Worm (Caenorhabditis elegans) whole organism, mixed stage, embryonic: Measurements from ENCODE around the gene C14F11.4.

Experiments
- bed-3 ChIP-seq: fragments of 200-800 bp; sonication (Bioruptor generic); optimal IDR thresholded peaks from 3 replicates; lab custom pipeline; 2018; ENCODE audit warnings: mild to moderate bottlenecking, missing genetic modification characterization, moderate library complexity, missing compliant biosample characterization
- ces-1 ChIP-seq: fragments of 150-350 bp; optimal IDR thresholded peaks from 2 replicates; lab custom pipeline; 2014; ENCODE audit warnings: missing biosample characterization, missing genetic modification reagents, missing genetic modification characterization
- nhr-12 ChIP-seq: fragments of 150-350 bp; optimal IDR thresholded peaks from 2 replicates; lab custom pipeline; 2014; ENCODE audit warnings: missing biosample characterization, missing genetic modification characterization
- sem-2 ChIP-seq: fragments of 200-800 bp; sonication (Bioruptor generic); optimal IDR thresholded peaks from 2 replicates; lab custom pipeline; 2018; ENCODE audit warnings: mild to moderate bottlenecking, missing genetic modification characterization, missing compliant biosample characterization
- snpc-4 ChIP-seq: fragments of 150-350 bp; optimal IDR thresholded peaks from 2 replicates; lab custom pipeline; 2014; ENCODE audit warnings: missing biosample characterization, missing genetic modification characterization
- sptf-1 ChIP-seq: sonication (generic microtip); optimal IDR thresholded peaks from 2 replicates; lab custom pipeline; 2017; ENCODE audit warnings: mild to moderate bottlenecking, missing genetic modification characterization, moderate library complexity, missing compliant biosample characterization
- tbx-8 ChIP-seq: fragments of 200-800 bp; sonication (Bioruptor generic); optimal IDR thresholded peaks from 2 replicates; lab custom pipeline; 2018; ENCODE audit warnings: mild to moderate bottlenecking, missing genetic modification characterization, moderate library complexity, missing compliant biosample characterization
- unc-39 ChIP-seq: fragments of 150-350 bp; optimal IDR thresholded peaks from 2 replicates; lab custom pipeline; 2014; ENCODE audit warnings: missing biosample characterization, missing genetic modification characterization

ce11 chrX:6239927-6240639, 7.2 kb upstream of the C14F11.4 start:
- TF ChIP-seq sptf-1 (tag; lab: Kevin White, UChicago) (no peak), tbx-8 (GFP tag; lab: Kevin White, UChicago) (no peak), unc-39 (tag; lab: Kevin White, UChicago) (no peak), nhr-12 (tag; lab: Kevin White, UChicago) (no peak), snpc-4 (tag; lab: Kevin White, UChicago) (no peak), ces-1 (GFP tag; lab: Kevin White, UChicago) (no peak), bed-3 (GFP tag; lab: Kevin White, UChicago) (no peak), sem-2 (GFP tag; lab: Kevin White, UChicago) (no peak)
